Fruit fly (Drosophila melanogaster): ENCODE results near the gene verm.

Gene verm

DNA sequence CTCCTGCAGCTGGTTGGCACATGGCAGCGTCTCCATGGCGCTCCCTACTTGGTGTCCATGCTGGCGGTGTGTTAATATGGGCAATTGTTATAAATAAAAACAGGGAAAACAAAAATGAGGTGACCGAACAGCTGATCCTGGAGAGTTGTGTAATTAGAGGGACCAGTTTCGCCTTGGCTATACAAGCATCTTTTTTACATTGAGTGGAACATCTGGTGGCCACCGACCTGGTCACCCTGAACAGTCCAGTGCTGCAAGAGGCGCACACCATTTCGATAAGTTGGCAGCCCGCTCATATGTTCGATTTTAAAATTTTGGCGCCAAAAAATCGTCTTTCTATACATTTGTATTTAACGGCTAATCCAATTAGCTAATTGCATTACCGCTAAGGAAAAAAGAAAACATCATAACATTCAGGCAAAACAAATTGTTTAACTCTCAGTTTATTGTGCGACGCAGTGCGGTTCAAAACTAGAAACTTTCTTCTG lies 7.8 kb downstream of the verm start, which contains the start of the genes CG8765 and Gbeta76C (continued):
- TF ChIP-seq ATbp (GFP tag; optimal IDR thresholded peaks at IDR 0.05) (no peak), scrt (GFP tag; optimal IDR thresholded peaks at IDR 0.05) (no peak), HmgD (GFP tag; optimal IDR thresholded peaks at IDR 0.05) (peak; percentile 76), E2f1 (GFP tag; IDR thresholded peaks at IDR 0.05) (peak; percentile 60), CG10431 (GFP tag; optimal IDR thresholded peaks at IDR 0.05) (no peak), tx (GFP tag; optimal IDR thresholded peaks at IDR 0.05) (peak; percentile 52), crol (GFP tag; IDR thresholded peaks at IDR 0.05) (no peak), Deaf1 (tag; optimal IDR thresholded peaks at IDR 0.05) (no peak), Six4 (GFP tag; optimal IDR thresholded peaks at IDR 0.05) (no peak), Med (GFP tag) (peak; percentile 95), CG4707 (GFP tag; optimal IDR thresholded peaks at IDR 0.05) (no peak), Hmx (GFP tag; optimal IDR thresholded peaks at IDR 0.05) (no peak), ERR (GFP tag; optimal IDR thresholded peaks at IDR 0.05) (peak; percentile 14), ranshi (GFP tag; IDR thresholded peaks at IDR 0.05) (peak; percentile 88), zfh2 (GFP tag; optimal IDR thresholded peaks at IDR 0.05) (peak; percentile 65), Dp (GFP tag; optimal IDR thresholded peaks at IDR 0.05) (peak; percentile 99), hkb (optimal IDR thresholded peaks at IDR 0.05) (peak; percentile 74), hkb (GFP tag; IDR thresholded peaks at IDR 0.05) (0 out of 2 replicates have a peak, but pooled peaks have one; percentile 29), pum (GFP tag; optimal IDR thresholded peaks at IDR 0.05) (peak; percentile 30), ewg (GFP tag; optimal IDR thresholded peaks at IDR 0.05) (no peak), CG16863 (GFP tag; optimal IDR thresholded peaks at IDR 0.05) (no peak), Sox100B (GFP tag; optimal IDR thresholded peaks at IDR 0.05) (no peak), stc (GFP tag; IDR thresholded peaks at IDR 0.05) (no peak), ro (GFP tag; IDR thresholded peaks at IDR 0.05) (no peak), gcm2 (GFP tag; optimal IDR thresholded peaks at IDR 0.05) (no peak), sob (GFP tag; IDR thresholded peaks at IDR 0.05) (peak; percentile 77), Spps (tag; optimal IDR thresholded peaks at IDR 0.05) (no peak), gem (tag; optimal IDR thresholded peaks at IDR 0.05) (no peak), Myb (GFP tag; optimal IDR thresholded peaks at IDR 0.05) (peak; percentile 93), CG4854 (GFP tag; optimal IDR thresholded peaks at IDR 0.05) (peak; percentile 19), CG17912 (GFP tag; optimal IDR thresholded peaks at IDR 0.05) (no peak), Adf1 (GFP tag; IDR thresholded peaks at IDR 0.05) (no peak), CG1529 (GFP tag; optimal IDR thresholded peaks at IDR 0.05) (no peak), CG32772 (GFP tag; IDR thresholded peaks at IDR 0.05) (no peak), CG10267 (tag; optimal IDR thresholded peaks at IDR 0.05) (peak; percentile 98), ase (GFP tag; IDR thresholded peaks at IDR 0.05) (no peak), CG9817 (tag; optimal IDR thresholded peaks at IDR 0.05) (peak; percentile 34), CG4328 (GFP tag; optimal IDR thresholded peaks at IDR 0.05) (no peak), CG10274 (GFP tag; optimal IDR thresholded peaks at IDR 0.05) (no peak), CG32767 (GFP tag; IDR thresholded peaks at IDR 0.05) (no peak), kay (GFP tag; optimal IDR thresholded peaks at IDR 0.05) (peak; percentile 6), ap (GFP tag; IDR thresholded peaks at IDR 0.05) (no peak), CG10959 (GFP tag; IDR thresholded peaks at IDR 0.05) (no peak), chinmo (GFP tag; IDR thresholded peaks at IDR 0.05; ENCODE audit: partially characterized antibody) (0 out of 4 replicates have a peak, but pooled peaks have one; percentile 52), salm (tag; optimal IDR thresholded peaks at IDR 0.05) (no peak), CG6683 (GFP tag; optimal IDR thresholded peaks at IDR 0.05) (no peak), Ssrp (tag; optimal IDR thresholded peaks at IDR 0.05) (no peak), CG3065 (GFP tag; optimal IDR thresholded peaks at IDR 0.05) (no peak), CG4360 (GFP tag; IDR thresholded peaks at IDR 0.05) (no peak), Atf3 (GFP tag; optimal IDR thresholded peaks at IDR 0.05) (no peak), CG2889 (GFP tag; IDR thresholded peaks at IDR 0.05) (no peak), Ptx1 (GFP tag; IDR thresholded peaks at IDR 0.05) (peak; percentile 39; the same call in 1 of the 2 replicates)

All from whole organism, embryonic.